Fruit fly (Drosophila melanogaster) whole organism, prepupa: ENCODE measurements around the gene chp.
A peak's percentile ranks its signal among the peaks of the same experiment; 100 is the strongest.

Source experiments
- Blimp-1 ChIP-seq: fragments of 200-800 bp; sonication (Bioruptor generic); optimal IDR thresholded peaks from 3 replicates; lab custom pipeline; 2017; ENCODE audit warnings: missing biosample characterization, missing genetic modification characterization, mild to moderate bottlenecking, moderate library complexity, missing genetic modification reagents
- CG10669 ChIP-seq: fragments of 200-800 bp; sonication (Bioruptor generic); optimal IDR thresholded peaks from 3 replicates; lab custom pipeline; 2018; ENCODE audit warnings: missing biosample characterization, mild to moderate bottlenecking, missing genetic modification characterization, moderate library complexity
- CG11762 ChIP-seq: fragments of 200-800 bp; sonication (Bioruptor generic); optimal IDR thresholded peaks from 3 replicates; lab custom pipeline; 2016; ENCODE audit warnings: missing biosample characterization, missing genetic modification characterization; ENCODE audit not compliant: insufficient read depth
- CG15336 ChIP-seq: fragments of 200-800 bp; sonication (Bioruptor generic); IDR thresholded peaks from 2 replicates; pipeline ENCODE4 v1.3.6; 2022; ENCODE audit warnings: missing biosample characterization, missing genetic modification characterization
- CG1621 ChIP-seq: fragments of 200-800 bp; sonication (Bioruptor generic); optimal IDR thresholded peaks from 3 replicates; lab custom pipeline; 2018; ENCODE audit warnings: missing biosample characterization, mild to moderate bottlenecking, missing genetic modification characterization
- CG31627 ChIP-seq: fragments of 200-800 bp; sonication (Bioruptor generic); optimal IDR thresholded peaks from 3 replicates; lab custom pipeline; 2016; ENCODE audit warnings: missing biosample characterization, missing genetic modification characterization
- CG34406 ChIP-seq: fragments of 200-800 bp; sonication (Bioruptor generic); optimal IDR thresholded peaks from 3 replicates; lab custom pipeline; 2016; ENCODE audit warnings: missing biosample characterization, missing genetic modification characterization
- CG6163 ChIP-seq: fragments of 200-800 bp; sonication (Bioruptor generic); IDR thresholded peaks from 3 replicates; pipeline ENCODE4 v1.3.6; 2022; ENCODE audit warnings: missing biosample characterization, missing genetic modification characterization
- CG6276 ChIP-seq: fragments of 200-800 bp; sonication (Bioruptor generic); optimal IDR thresholded peaks from 2 replicates; lab custom pipeline; 2017; ENCODE audit warnings: missing biosample characterization, mild to moderate bottlenecking, missing genetic modification characterization
- CG6854 ChIP-seq: fragments of 200-800 bp; sonication (Bioruptor generic); optimal IDR thresholded peaks from 2 replicates; lab custom pipeline; 2017; ENCODE audit warnings: missing biosample characterization, mild to moderate bottlenecking, missing genetic modification characterization
- CG7368 ChIP-seq: fragments of 200-800 bp; sonication (Bioruptor generic); optimal IDR thresholded peaks from 3 replicates; lab custom pipeline; 2016; ENCODE audit warnings: missing biosample characterization, missing genetic modification characterization
- CG8632 ChIP-seq: fragments of 200-800 bp; sonication (Bioruptor generic); optimal IDR thresholded peaks from 3 replicates; lab custom pipeline; 2016; ENCODE audit warnings: missing biosample characterization, missing genetic modification characterization
- Eip75B ChIP-seq: fragments of 200-800 bp; sonication (Bioruptor generic); optimal IDR thresholded peaks from 3 replicates; lab custom pipeline; 2016; ENCODE audit warnings: missing biosample characterization, missing genetic modification characterization
- Eip78C ChIP-seq: fragments of 200-800 bp; sonication (Bioruptor generic); peaks from one replicate; lab custom pipeline; 2016; ENCODE audit warnings: missing biosample characterization, missing genetic modification characterization
- Ets21C ChIP-seq: fragments of 200-800 bp; sonication (Bioruptor generic); optimal IDR thresholded peaks from 3 replicates; lab custom pipeline; 2016; ENCODE audit warnings: missing biosample characterization, missing genetic modification characterization
- Gug ChIP-seq: fragments of 200-800 bp; sonication (Bioruptor generic); IDR thresholded peaks from 2 replicates; pipeline ENCODE4 v1.3.6; 2022; ENCODE audit warnings: missing biosample characterization, missing genetic modification characterization
- Hr39 ChIP-seq: fragments of 200-800 bp; sonication (Bioruptor generic); optimal IDR thresholded peaks from 2 replicates; lab custom pipeline; 2016; ENCODE audit warnings: missing biosample characterization, missing genetic modification characterization
- Hr4 ChIP-seq: fragments of 200-800 bp; sonication (Bioruptor generic); optimal IDR thresholded peaks from 3 replicates; lab custom pipeline; 2016; ENCODE audit warnings: missing biosample characterization, missing genetic modification characterization
- Met ChIP-seq: fragments of 200-800 bp; sonication (Bioruptor generic); optimal IDR thresholded peaks from 3 replicates; lab custom pipeline; 2016; ENCODE audit warnings: missing biosample characterization, missing genetic modification characterization
- OdsH ChIP-seq: fragments of 200-800 bp; sonication (Bioruptor generic); optimal IDR thresholded peaks from 3 replicates; lab custom pipeline; 2016; ENCODE audit warnings: missing biosample characterization, missing genetic modification characterization
- Smox ChIP-seq: fragments of 200-800 bp; sonication (Bioruptor generic); optimal IDR thresholded peaks from 3 replicates; lab custom pipeline; 2016; ENCODE audit warnings: missing biosample characterization, missing genetic modification characterization
- Sox102F ChIP-seq: fragments of 200-800 bp; sonication (Bioruptor generic); optimal IDR thresholded peaks from 2 replicates; lab custom pipeline; 2016; ENCODE audit warnings: missing biosample characterization, mild to moderate bottlenecking, missing genetic modification characterization
- Sox14 ChIP-seq: fragments of 200-800 bp; sonication (Bioruptor generic); optimal IDR thresholded peaks from 3 replicates; lab custom pipeline; 2016; ENCODE audit warnings: missing biosample characterization, missing genetic modification characterization
- Sox15 ChIP-seq: fragments of 200-800 bp; sonication (Bioruptor generic); optimal IDR thresholded peaks from 3 replicates; lab custom pipeline; 2016; ENCODE audit warnings: missing biosample characterization, missing genetic modification characterization
- achi ChIP-seq: fragments of 200-800 bp; sonication (Bioruptor generic); optimal IDR thresholded peaks from 3 replicates; lab custom pipeline; 2016; ENCODE audit warnings: missing biosample characterization, missing genetic modification characterization
- acj6 ChIP-seq: fragments of 200-800 bp; sonication (Bioruptor generic); optimal IDR thresholded peaks from 3 replicates; lab custom pipeline; 2016; ENCODE audit warnings: missing biosample characterization, missing genetic modification characterization
- cyc ChIP-seq: fragments of 200-800 bp; sonication (Bioruptor generic); optimal IDR thresholded peaks from 3 replicates; lab custom pipeline; 2016; ENCODE audit warnings: missing biosample characterization, missing genetic modification characterization
- dac ChIP-seq: fragments of 200-800 bp; sonication (Bioruptor generic); optimal IDR thresholded peaks from 2 replicates; lab custom pipeline; 2017; ENCODE audit warnings: missing biosample characterization, mild to moderate bottlenecking, missing genetic modification characterization
- esn ChIP-seq: fragments of 200-800 bp; sonication (Bioruptor generic); optimal IDR thresholded peaks from 2 replicates; lab custom pipeline; 2016; ENCODE audit warnings: missing biosample characterization, mild to moderate bottlenecking, missing genetic modification characterization, moderate library complexity
- fd59A ChIP-seq: fragments of 200-800 bp; sonication (Bioruptor generic); optimal IDR thresholded peaks from 2 replicates; lab custom pipeline; 2017; ENCODE audit warnings: missing biosample characterization, mild to moderate bottlenecking, missing genetic modification characterization, missing genetic modification reagents
- lz ChIP-seq: fragments of 200-800 bp; sonication (Bioruptor generic); optimal IDR thresholded peaks from 3 replicates; lab custom pipeline; 2016; ENCODE audit warnings: missing biosample characterization, missing genetic modification characterization
- net ChIP-seq: fragments of 200-800 bp; sonication (Bioruptor generic); optimal IDR thresholded peaks from 3 replicates; lab custom pipeline; 2016; ENCODE audit warnings: missing biosample characterization, missing genetic modification characterization
- pdm3 ChIP-seq: fragments of 200-800 bp; sonication (Bioruptor generic); optimal IDR thresholded peaks from 3 replicates; lab custom pipeline; 2016; ENCODE audit warnings: missing biosample characterization, missing genetic modification characterization
- svp ChIP-seq: fragments of 200-800 bp; sonication (Bioruptor generic); peaks from one replicate; lab custom pipeline; 2016; ENCODE audit warnings: missing biosample characterization, missing genetic modification characterization
- topi ChIP-seq: fragments of 200-800 bp; sonication (Bioruptor generic); optimal IDR thresholded peaks from 3 replicates; lab custom pipeline; 2016; ENCODE audit warnings: missing biosample characterization, missing genetic modification characterization
- vri ChIP-seq: fragments of 200-800 bp; sonication (Bioruptor generic); optimal IDR thresholded peaks from 3 replicates; lab custom pipeline; 2016; ENCODE audit warnings: missing biosample characterization, mild to moderate bottlenecking, missing genetic modification characterization

The chp gene

DNA sequence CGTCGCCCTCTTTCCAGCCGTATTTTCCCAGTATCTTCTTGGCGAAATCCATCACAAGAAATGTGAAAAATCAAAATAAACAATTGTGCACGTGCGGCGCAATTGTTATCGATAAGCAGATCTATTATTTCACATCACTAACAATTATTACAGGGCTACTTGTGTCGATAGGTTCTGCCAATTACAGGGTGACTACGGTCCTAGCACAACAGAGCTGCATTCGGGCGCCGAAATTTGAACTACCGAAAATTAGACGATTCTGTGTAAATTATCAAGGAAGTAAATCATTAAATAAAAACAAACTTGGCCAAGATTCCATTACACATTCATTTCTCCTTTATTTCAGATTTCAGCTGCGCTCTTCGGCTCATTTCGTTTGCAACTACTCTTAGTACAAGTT is 5.3 kb upstream of the chp start, which contains the start of gene CG15561:
Gene CG15561 (minus strand): TSS at position 113 of the 400 bp plus-strand sequence.
- peak; percentile 45 for TF ChIP-seq lz (GFP tag; lab: Kevin White, UChicago)
- no peak for TF ChIP-seq CG11762 (GFP tag; lab: Kevin White, UChicago)
- no peak for TF ChIP-seq CG7368
- no peak for TF ChIP-seq Sox15 (GFP tag; lab: Kevin White, UChicago)
- no peak for TF ChIP-seq achi
- TF ChIP-seq CG10669 (GFP tag; lab: Kevin White, UChicago): no peak
- no peak for TF ChIP-seq Gug (GFP tag; lab: Robert Waterston, UW)
- no peak for TF ChIP-seq CG34406 (GFP tag; lab: Kevin White, UChicago)
- no peak for TF ChIP-seq net (GFP tag; lab: Kevin White, UChicago)
- no peak for TF ChIP-seq Eip75B
- peak; percentile 39 for TF ChIP-seq CG6854 (GFP tag; lab: Kevin White, UChicago)
- no peak for TF ChIP-seq CG6276 (GFP tag; lab: Kevin White, UChicago)

DNA sequence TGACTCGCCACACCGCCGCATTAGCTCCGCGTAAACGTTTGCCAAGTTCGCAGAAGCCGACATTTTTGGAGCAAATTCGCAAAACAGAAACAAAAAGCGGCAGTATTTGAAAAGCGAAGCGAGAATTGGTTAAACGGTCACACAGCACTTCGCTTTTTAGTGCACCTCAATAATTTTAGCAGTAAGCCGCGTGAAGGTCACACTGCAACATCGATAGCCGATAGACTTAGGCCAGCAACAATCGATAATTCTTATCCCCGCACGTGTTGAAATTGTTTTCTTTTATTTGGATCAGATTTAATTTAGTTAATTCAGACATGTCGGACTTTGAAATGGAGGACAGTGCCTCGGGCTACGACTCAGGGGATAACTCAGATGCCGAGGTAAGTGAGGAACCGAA is 2.7 kb upstream of the chp start, which contains the start of the genes Zwilch and CG1542:
Gene Zwilch (minus strand): TSS at position 150 of the 400 bp plus-strand sequence.
Gene CG1542 (plus strand): TSS at position 232 of the 400 bp plus-strand sequence.
- TF ChIP-seq Smox (GFP tag; lab: Kevin White, UChicago) (no peak), CG10669 (GFP tag; lab: Kevin White, UChicago) (no peak), lz (GFP tag; lab: Kevin White, UChicago) (no peak), Ets21C (GFP tag; lab: Kevin White, UChicago) (no peak), CG31627 (GFP tag; lab: Kevin White, UChicago) (no peak)

DNA sequence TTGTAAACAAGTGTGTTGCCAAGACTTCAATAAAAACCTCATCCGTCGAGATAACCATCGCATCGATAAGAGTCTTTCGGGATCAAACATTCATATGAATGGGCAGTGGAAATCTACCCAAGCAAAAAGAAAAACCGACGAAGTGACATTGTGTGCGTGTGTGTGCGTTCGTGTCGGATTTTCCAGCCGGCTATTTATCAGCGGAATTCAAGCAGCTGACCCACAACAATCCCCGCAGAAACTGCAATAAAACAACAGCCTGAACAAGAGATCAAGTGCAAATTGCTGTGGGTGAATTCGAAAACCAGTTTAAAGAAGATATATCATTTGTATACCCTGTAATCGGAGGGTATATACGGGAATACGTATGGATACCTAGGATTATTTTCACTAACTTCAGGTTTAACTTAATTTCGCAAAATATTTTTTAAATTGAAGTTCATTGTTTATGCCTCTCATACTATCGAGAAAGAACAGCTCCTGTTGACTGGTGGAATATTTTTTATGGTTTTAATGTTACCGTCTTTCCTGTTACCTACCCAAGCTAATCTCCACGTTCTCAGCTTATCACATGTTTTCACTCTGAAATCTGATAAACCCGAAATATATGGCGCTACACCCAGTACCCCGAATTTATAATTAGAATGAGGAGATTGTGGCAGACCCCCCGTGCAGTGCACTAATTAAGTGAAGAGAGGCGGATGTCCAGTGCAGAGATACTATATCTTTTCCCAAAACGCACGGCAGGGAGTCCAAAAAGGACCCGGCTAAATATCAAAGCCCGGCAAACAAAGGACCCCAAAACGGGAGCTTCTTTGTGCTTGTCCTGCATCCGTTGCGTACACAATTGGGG is 13.2 kb downstream of the chp start:
- TF ChIP-seq svp (peak; percentile 95), Hr39 (GFP tag; lab: Kevin White, UChicago) (peak; percentile 47), Smox (GFP tag; lab: Kevin White, UChicago) (peak; percentile 29), Blimp-1 (GFP tag; lab: Kevin White, UChicago) (no peak), Hr4 (GFP tag; lab: Kevin White, UChicago) (peak; percentile 8), CG31627 (GFP tag; lab: Kevin White, UChicago) (peak; percentile 30), OdsH (peak; percentile 16), topi (GFP tag; lab: Kevin White, UChicago) (peak; percentile 7), vri (GFP tag; lab: Kevin White, UChicago) (peak; percentile 46), esn (GFP tag; lab: Kevin White, UChicago) (peak; percentile 1), CG15336 (peak; percentile 12; the same call in 1 of the 2 replicates), net (GFP tag; lab: Kevin White, UChicago) (peak; percentile 2), dac (GFP tag; lab: Kevin White, UChicago) (no peak), Eip78C (GFP tag; lab: Kevin White, UChicago) (peak; percentile 76), CG6163 (GFP tag; lab: Robert Waterston, UW) (peak; percentile 31; the same call in 2 of the 3 replicates), CG8632 (peak; percentile 6), cyc (GFP tag; lab: Kevin White, UChicago) (peak; percentile 4), acj6 (GFP tag; lab: Kevin White, UChicago) (no peak), Met (GFP tag; lab: Kevin White, UChicago) (peak; percentile 17), Sox14 (GFP tag; lab: Kevin White, UChicago) (peak; percentile 3), CG1621 (no peak), pdm3 (peak; percentile 22), lz (GFP tag; lab: Kevin White, UChicago) (peak; percentile 7), Sox102F (GFP tag; lab: Kevin White, UChicago) (peak; percentile 20), fd59A (GFP tag; lab: Kevin White, UChicago) (no peak)
- TF ChIP-seq, all 60 proteins: peak for 20
